Worm (Caenorhabditis elegans) whole organism, L1 larva: ENCODE data around the gene C10G8.8.

Experiments used
- alr-1 ChIP-seq: fragments of 200-800 bp; sonication (Bioruptor generic); optimal IDR thresholded peaks from 2 replicates; lab custom pipeline; 2018; ENCODE audit warnings: borderline replicate concordance, mild to moderate bottlenecking, missing genetic modification characterization, missing compliant biosample characterization
- blmp-1 ChIP-seq: fragments of 150-350 bp; optimal IDR thresholded peaks from 2 replicates; lab custom pipeline; 2014; ENCODE audit warnings: missing biosample characterization, missing genetic modification characterization
- ceh-82 ChIP-seq, 3 experiments: fragments of 150-350 bp in 1 of 3; sonication (generic microtip) in 2 of 3; optimal IDR thresholded peaks; 2 replicates each; lab custom pipeline; 2014 to 2017; ENCODE audit warnings: missing biosample characterization in 3 of 3, missing genetic modification characterization in 3 of 3
- fos-1 ChIP-seq: fragments of 150-350 bp; optimal IDR thresholded peaks from 2 replicates; lab custom pipeline; 2014; ENCODE audit warnings: missing biosample characterization, missing genetic modification characterization
- hlh-17 ChIP-seq: fragments of 200-800 bp; sonication (Bioruptor generic); optimal IDR thresholded peaks from 2 replicates; lab custom pipeline; 2018; ENCODE audit warnings: missing genetic modification characterization, mild to moderate bottlenecking, missing compliant biosample characterization, moderate library complexity, borderline replicate concordance
- lin-13 ChIP-seq: fragments of 150-350 bp; optimal IDR thresholded peaks from 2 replicates; lab custom pipeline; 2014; ENCODE audit warnings: missing biosample characterization, missing genetic modification reagents, missing genetic modification characterization
- lsy-2 ChIP-seq, 2 experiments: fragments of 150-350 bp; optimal IDR thresholded peaks; 2 replicates each; lab custom pipeline; 2014; ENCODE audit warnings: missing biosample characterization in 2 of 2, missing genetic modification characterization in 2 of 2
- mep-1 ChIP-seq: fragments of 150-350 bp; optimal IDR thresholded peaks from 2 replicates; lab custom pipeline; 2014; ENCODE audit warnings: missing biosample characterization, missing genetic modification characterization
- nhr-11 ChIP-seq: fragments of 150-350 bp; optimal IDR thresholded peaks from 2 replicates; lab custom pipeline; 2014; ENCODE audit warnings: missing biosample characterization, missing genetic modification characterization
- nhr-76 ChIP-seq: sonication (generic microtip); optimal IDR thresholded peaks from 2 replicates; lab custom pipeline; 2017; ENCODE audit warnings: missing biosample characterization, missing genetic modification characterization
- nhr-77 ChIP-seq: fragments of 150-350 bp; optimal IDR thresholded peaks from 2 replicates; lab custom pipeline; 2014; ENCODE audit warnings: missing biosample characterization, missing genetic modification characterization
- pqm-1 ChIP-seq: sonication (generic microtip); optimal IDR thresholded peaks from 3 replicates; lab custom pipeline; 2017; ENCODE audit warnings: missing biosample characterization, missing genetic modification characterization
- sox-4 ChIP-seq: sonication (generic microtip); optimal IDR thresholded peaks from 2 replicates; lab custom pipeline; 2016; ENCODE audit warnings: missing genetic modification characterization, missing compliant biosample characterization
- unc-30 ChIP-seq: sonication (generic microtip); optimal IDR thresholded peaks from 2 replicates; lab custom pipeline; 2017; ENCODE audit warnings: missing biosample characterization, missing genetic modification characterization

- TF ChIP-seq fos-1 (no peak), pqm-1 (tag; lab: Kevin White, UChicago) (no peak), unc-30 (tag; lab: Kevin White, UChicago) (no peak), nhr-76 (no peak), sox-4 (tag; lab: Kevin White, UChicago) (no peak), alr-1 (tag; lab: Kevin White, UChicago) (no peak), lsy-2 (tag; optimal IDR thresholded peaks at IDR 0.05; lab: Kevin White, UChicago) (no peak), nhr-77 (tag; lab: Kevin White, UChicago) (no peak), ceh-82 (tag; optimal IDR thresholded peaks at IDR 0.05; lab: Kevin White, UChicago) (no peak), lin-13 (GFP tag; lab: Kevin White, UChicago) (no peak), nhr-11 (tag; lab: Kevin White, UChicago) (no peak), blmp-1 (no peak), hlh-17 (GFP tag; lab: Kevin White, UChicago) (no peak), mep-1 (no peak)
These were observed 30.5 kb downstream of the C10G8.8 start for ce11 chrV:5297740-5298139.
